Worm (Caenorhabditis elegans) whole organism, L2 larva: ENCODE data around the gene chil-10.

Experiments used
- C34F6.9 ChIP-seq: fragments of 150-350 bp; optimal IDR thresholded peaks from 2 replicates; lab custom pipeline; 2014; ENCODE audit warnings: missing biosample characterization, missing genetic modification characterization
- F13H6.1 ChIP-seq: sonication (generic microtip); optimal IDR thresholded peaks from 2 replicates; lab custom pipeline; 2016; ENCODE audit warnings: missing genetic modification characterization, missing compliant biosample characterization
- R02D3.7 ChIP-seq: fragments of 150-350 bp; optimal IDR thresholded peaks from 2 replicates; lab custom pipeline; 2014; ENCODE audit warnings: missing biosample characterization, missing genetic modification characterization
- Y55F3AM.14 ChIP-seq: fragments of 200-800 bp; sonication (Bioruptor generic); optimal IDR thresholded peaks from 2 replicates; lab custom pipeline; 2018; ENCODE audit warnings: mild to moderate bottlenecking, missing genetic modification characterization, missing compliant biosample characterization
- ZK546.5 ChIP-seq: sonication (generic microtip); optimal IDR thresholded peaks from 2 replicates; lab custom pipeline; 2017; ENCODE audit warnings: missing biosample characterization, missing genetic modification characterization
- alr-1 ChIP-seq: fragments of 150-350 bp; optimal IDR thresholded peaks from 2 replicates; lab custom pipeline; 2014; ENCODE audit warnings: missing biosample characterization, missing genetic modification characterization
- aly-2 ChIP-seq: fragments of 150-350 bp; optimal IDR thresholded peaks from 2 replicates; lab custom pipeline; 2014; ENCODE audit warnings: missing biosample characterization, missing genetic modification characterization
- blmp-1 ChIP-seq: sonication (generic microtip); optimal IDR thresholded peaks from 2 replicates; lab custom pipeline; 2017; ENCODE audit warnings: missing genetic modification characterization, mild to moderate bottlenecking, missing compliant biosample characterization, antibody characterized with exemption, moderate library complexity; ENCODE audit not compliant: insufficient read depth
- ceh-16 ChIP-seq: fragments of 150-350 bp; optimal IDR thresholded peaks from 2 replicates; lab custom pipeline; 2014; ENCODE audit warnings: missing biosample characterization, missing genetic modification characterization
- ceh-82 ChIP-seq: fragments of 150-350 bp; optimal IDR thresholded peaks from 2 replicates; lab custom pipeline; 2014; ENCODE audit warnings: missing biosample characterization, missing genetic modification characterization
- crh-2 ChIP-seq: sonication (generic microtip); optimal IDR thresholded peaks from 2 replicates; lab custom pipeline; 2017; ENCODE audit warnings: missing biosample characterization, missing genetic modification characterization
- egl-27 ChIP-seq: sonication (generic microtip); optimal IDR thresholded peaks from 3 replicates; lab custom pipeline; 2017; ENCODE audit warnings: missing biosample characterization, missing genetic modification reagents, missing genetic modification characterization
- elt-1 ChIP-seq: fragments of 150-350 bp; optimal IDR thresholded peaks from 2 replicates; lab custom pipeline; 2014; ENCODE audit warnings: missing biosample characterization, missing genetic modification characterization
- elt-3 ChIP-seq: sonication (generic microtip); optimal IDR thresholded peaks from 2 replicates; lab custom pipeline; 2017; ENCODE audit warnings: missing biosample characterization, missing genetic modification characterization
- fos-1 ChIP-seq: fragments of 150-350 bp; optimal IDR thresholded peaks from 2 replicates; lab custom pipeline; 2014; ENCODE audit warnings: missing biosample characterization, missing genetic modification characterization
- lin-11 ChIP-seq: fragments of 150-350 bp; sonication (generic microtip); optimal IDR thresholded peaks from 2 replicates; lab custom pipeline; 2014; ENCODE audit warnings: missing biosample characterization, missing genetic modification characterization, inconsistent platforms, mixed read lengths
- lin-13 ChIP-seq: fragments of 150-350 bp; optimal IDR thresholded peaks from 2 replicates; lab custom pipeline; 2014; ENCODE audit warnings: missing biosample characterization, missing genetic modification reagents, missing genetic modification characterization
- lin-39 ChIP-seq: fragments of 150-350 bp; optimal IDR thresholded peaks from 2 replicates; lab custom pipeline; 2014; ENCODE audit warnings: missing biosample characterization, missing genetic modification reagents, missing genetic modification characterization
- lsy-2 ChIP-seq, 2 experiments: fragments of 150-350 bp in 1 of 2; sonication (generic microtip) in 1 of 2; optimal IDR thresholded peaks; 2 replicates each; lab custom pipeline; 2014 to 2017; ENCODE audit warnings: missing biosample characterization in 2 of 2, missing genetic modification characterization in 2 of 2
- mbf-1 ChIP-seq: sonication (generic microtip); optimal IDR thresholded peaks from 2 replicates; lab custom pipeline; 2017; ENCODE audit warnings: missing biosample characterization, missing genetic modification characterization
- mdl-1 ChIP-seq, 2 experiments: fragments of 150-350 bp in 1 of 2; sonication (generic microtip) in 1 of 2; optimal IDR thresholded peaks; 2 replicates each; lab custom pipeline; 2017; ENCODE audit warnings: missing biosample characterization in 2 of 2, missing genetic modification characterization in 2 of 2
- nhr-10 ChIP-seq: sonication (generic microtip); optimal IDR thresholded peaks from 2 replicates; lab custom pipeline; 2017; ENCODE audit warnings: missing biosample characterization, missing genetic modification characterization
- nhr-11 ChIP-seq: fragments of 150-350 bp; optimal IDR thresholded peaks from 2 replicates; lab custom pipeline; 2014; ENCODE audit warnings: missing biosample characterization, missing genetic modification characterization
- nhr-12 ChIP-seq: fragments of 150-350 bp; optimal IDR thresholded peaks from 2 replicates; lab custom pipeline; 2014; ENCODE audit warnings: missing biosample characterization, missing genetic modification characterization
- nhr-129 ChIP-seq: fragments of 150-350 bp; optimal IDR thresholded peaks from 2 replicates; lab custom pipeline; 2014; ENCODE audit warnings: missing biosample characterization, missing genetic modification characterization
- nhr-21 ChIP-seq: fragments of 150-350 bp; optimal IDR thresholded peaks from 2 replicates; lab custom pipeline; 2014; ENCODE audit warnings: missing biosample characterization, missing genetic modification characterization
- nhr-237 ChIP-seq: fragments of 150-350 bp; optimal IDR thresholded peaks from 2 replicates; lab custom pipeline; 2014; ENCODE audit warnings: missing biosample characterization, missing genetic modification characterization
- nhr-25 ChIP-seq: fragments of 150-350 bp; sonication (generic microtip); optimal IDR thresholded peaks from 3 replicates; lab custom pipeline; 2014; ENCODE audit warnings: missing biosample characterization, missing genetic modification characterization
- nhr-6 ChIP-seq: fragments of 150-350 bp; optimal IDR thresholded peaks from 2 replicates; lab custom pipeline; 2014; ENCODE audit warnings: missing biosample characterization, missing genetic modification characterization
- nhr-77 ChIP-seq: fragments of 150-350 bp; optimal IDR thresholded peaks from 2 replicates; lab custom pipeline; 2014; ENCODE audit warnings: missing biosample characterization, missing genetic modification characterization
- peb-1 ChIP-seq: fragments of 150-350 bp; optimal IDR thresholded peaks from 2 replicates; lab custom pipeline; 2014; ENCODE audit warnings: missing biosample characterization, missing genetic modification characterization
- skn-1 ChIP-seq: sonication (generic microtip); optimal IDR thresholded peaks from 2 replicates; lab custom pipeline; 2017; ENCODE audit warnings: missing biosample characterization, missing genetic modification characterization
- sma-3 ChIP-seq: sonication (generic microtip); optimal IDR thresholded peaks from 2 replicates; lab custom pipeline; 2016; ENCODE audit warnings: missing genetic modification reagents, missing genetic modification characterization, missing compliant biosample characterization
- sma-9 ChIP-seq, 2 experiments: fragments of 150-350 bp in 1 of 2; sonication (generic microtip) in 1 of 2; optimal IDR thresholded peaks; 2 replicates each; lab custom pipeline; 2014 to 2016; ENCODE audit warnings: missing genetic modification characterization in 2 of 2, mild to moderate bottlenecking in 1 of 2, missing biosample characterization in 1 of 2, missing compliant biosample characterization in 1 of 2, missing genetic modification reagents in 1 of 2, moderate library complexity in 1 of 2
- snpc-4 ChIP-seq: fragments of 150-350 bp; optimal IDR thresholded peaks from 2 replicates; lab custom pipeline; 2014; ENCODE audit warnings: missing biosample characterization, missing genetic modification characterization
- unc-39 ChIP-seq: fragments of 150-350 bp; optimal IDR thresholded peaks from 2 replicates; lab custom pipeline; 2014; ENCODE audit warnings: missing biosample characterization, missing genetic modification characterization
- unc-55 ChIP-seq: fragments of 150-350 bp; sonication (generic microtip); optimal IDR thresholded peaks from 3 replicates; lab custom pipeline; 2014; ENCODE audit warnings: missing biosample characterization, missing genetic modification reagents, missing genetic modification characterization
- unc-62 ChIP-seq: fragments of 150-350 bp; optimal IDR thresholded peaks from 2 replicates; lab custom pipeline; 2014; ENCODE audit warnings: missing biosample characterization, missing genetic modification reagents, missing genetic modification characterization
- zag-1 ChIP-seq: fragments of 150-350 bp; optimal IDR thresholded peaks from 2 replicates; lab custom pipeline; 2014; ENCODE audit warnings: missing biosample characterization, missing genetic modification characterization
- ztf-1 ChIP-seq: fragments of 200-800 bp; sonication (Bioruptor generic); conservative IDR thresholded peaks from 2 replicates; pipeline ENCODE4 v1.3.6; 2022; ENCODE audit warnings: missing genetic modification characterization, missing compliant biosample characterization
- ztf-11 ChIP-seq: sonication (generic microtip); optimal IDR thresholded peaks from 2 replicates; lab custom pipeline; 2017; ENCODE audit warnings: missing biosample characterization, missing genetic modification characterization

chil-10 gene

ce11 chrX:950482-950881 is 7.2 kb upstream of the chil-10 start, which contains the start of gene arr-1:
arr-1 (plus strand) TSS chrX:950782.
- TF ChIP-seq ztf-11 (no peak), nhr-21 (tag; lab: Kevin White, UChicago) (no peak), ceh-16 (tag; lab: Kevin White, UChicago) (no peak), lin-39 (tag; lab: Kevin White, UChicago) (no peak), skn-1 (tag; lab: Kevin White, UChicago) (no peak), elt-1 (tag; lab: Kevin White, UChicago) (no peak), nhr-6 (no peak), elt-3 (tag; lab: Kevin White, UChicago) (no peak), Y55F3AM.14 (no peak), nhr-77 (tag; lab: Kevin White, UChicago) (no peak), crh-2 (tag; lab: Kevin White, UChicago) (no peak), blmp-1 (tag; lab: Kevin White, UChicago) (no peak), nhr-129 (no peak), lsy-2 (tag; optimal IDR thresholded peaks at IDR 0.05; lab: Kevin White, UChicago) (no peak), nhr-11 (no peak), snpc-4 (no peak), fos-1 (tag; lab: Kevin White, UChicago) (no peak)
- TF ChIP-seq, all 48 proteins: peak for 0

- TF ChIP-seq R02D3.7 (tag; lab: Kevin White, UChicago) (no peak), unc-55 (peak; percentile 5), zag-1 (no peak), elt-1 (tag; lab: Kevin White, UChicago) (no peak), mbf-1 (no peak), alr-1 (tag; lab: Kevin White, UChicago) (no peak), ztf-1 (GFP tag; lab: Robert Waterston, UW) (no peak), nhr-10 (tag; lab: Kevin White, UChicago) (no peak), aly-2 (no peak), sma-9 (GFP tag; optimal IDR thresholded peaks at IDR 0.05; lab: Kevin White, UChicago) (peak; percentile 19), sma-9 (tag; optimal IDR thresholded peaks at IDR 0.05; lab: Kevin White, UChicago) (no peak), peb-1 (tag; lab: Kevin White, UChicago) (no peak), lin-39 (tag; lab: Kevin White, UChicago) (no peak), lsy-2 (tag; optimal IDR thresholded peaks at IDR 0.05; lab: Kevin White, UChicago) (peak in 1 of 2 experiments; percentile 23), sma-3 (GFP tag; lab: Kevin White, UChicago) (no peak), nhr-12 (tag; lab: Kevin White, UChicago) (no peak), unc-62 (GFP tag; lab: Kevin White, UChicago) (no peak), nhr-25 (tag; lab: Kevin White, UChicago) (no peak), nhr-129 (no peak), nhr-21 (tag; lab: Kevin White, UChicago) (no peak), ztf-11 (no peak), unc-39 (tag; lab: Kevin White, UChicago) (no peak), nhr-237 (no peak), C34F6.9 (tag; lab: Kevin White, UChicago) (peak; percentile 32), lin-13 (no peak), F13H6.1 (tag; lab: Kevin White, UChicago) (peak; percentile 16), ceh-82 (tag; lab: Kevin White, UChicago) (no peak), mdl-1 (tag; optimal IDR thresholded peaks at IDR 0.05; lab: Kevin White, UChicago) (no peak), blmp-1 (tag; lab: Kevin White, UChicago) (no peak)
Observed at ce11 chrX:952557-953083, 5.1 kb upstream of the chil-10 start.

- TF ChIP-seq nhr-12 (tag; lab: Kevin White, UChicago): no peak
- TF ChIP-seq aly-2: no peak
- TF ChIP-seq ZK546.5 (tag; lab: Kevin White, UChicago): no peak
- TF ChIP-seq nhr-77 (tag; lab: Kevin White, UChicago): no peak
- TF ChIP-seq nhr-11: no peak
- TF ChIP-seq elt-3 (tag; lab: Kevin White, UChicago): no peak
- peak; percentile 5 for TF ChIP-seq lin-13
- TF ChIP-seq unc-39 (tag; lab: Kevin White, UChicago): no peak
- peak in 1 of 2 experiments; percentile 41 for TF ChIP-seq lsy-2 (tag; optimal IDR thresholded peaks at IDR 0.05; lab: Kevin White, UChicago)
- no peak for TF ChIP-seq nhr-6
- no peak for TF ChIP-seq unc-62 (GFP tag; lab: Kevin White, UChicago)
- no peak for TF ChIP-seq mbf-1
- no peak for TF ChIP-seq sma-3 (GFP tag; lab: Kevin White, UChicago)
- TF ChIP-seq zag-1: no peak
- TF ChIP-seq blmp-1 (tag; lab: Kevin White, UChicago): no peak
- TF ChIP-seq sma-9 (GFP tag; optimal IDR thresholded peaks at IDR 0.05; lab: Kevin White, UChicago): peak; percentile 30
- no peak for TF ChIP-seq sma-9 (tag; optimal IDR thresholded peaks at IDR 0.05; lab: Kevin White, UChicago)
- no peak for TF ChIP-seq fos-1 (tag; lab: Kevin White, UChicago)
- no peak for TF ChIP-seq snpc-4
- peak; percentile 58 for TF ChIP-seq nhr-129
- peak; percentile 15 for TF ChIP-seq crh-2 (tag; lab: Kevin White, UChicago)
- TF ChIP-seq R02D3.7 (tag; lab: Kevin White, UChicago): no peak
- no peak for TF ChIP-seq skn-1 (tag; lab: Kevin White, UChicago)
- TF ChIP-seq lin-11: no peak
- no peak for TF ChIP-seq ceh-82 (tag; lab: Kevin White, UChicago)
- TF ChIP-seq nhr-237: no peak
- TF ChIP-seq egl-27 (tag; lab: Kevin White, UChicago): no peak
- TF ChIP-seq unc-55: peak; percentile 48
- peak; percentile 55 for TF ChIP-seq C34F6.9 (tag; lab: Kevin White, UChicago)
- no peak for TF ChIP-seq ztf-11
Observed at ce11 chrX:954499-955061, 3.1 kb upstream of the chil-10 start, which contains the start of gene apm-3. apm-3 (plus strand) TSS chrX:954975.
